Worm (Caenorhabditis elegans) whole organism, L1 larva: ENCODE measurements around the gene srw-68.
A peak's percentile ranks its signal among the peaks of the same experiment; 100 is the strongest.
"Not testable (repeated sequence)": the region's sequence is repeated elsewhere in the genome, so short reads cannot be mapped to it uniquely, and the experiment has no call there.

ENCODE experiments used
- C04F5.9 ChIP-seq: sonication (generic microtip); optimal IDR thresholded peaks from 2 replicates; lab custom pipeline; 2016; ENCODE audit warnings: missing genetic modification characterization, missing compliant biosample characterization
- C16A3.4 ChIP-seq: fragments of 150-350 bp; optimal IDR thresholded peaks from 2 replicates; lab custom pipeline; 2014; ENCODE audit warnings: missing biosample characterization, missing genetic modification characterization
- Y116A8C.19 ChIP-seq: sonication (generic microtip); optimal IDR thresholded peaks from 2 replicates; lab custom pipeline; 2016; ENCODE audit warnings: missing compliant biosample characterization, missing genetic modification characterization, borderline replicate concordance
- aly-2 ChIP-seq: fragments of 150-350 bp; optimal IDR thresholded peaks from 2 replicates; lab custom pipeline; 2014; ENCODE audit warnings: missing biosample characterization, missing genetic modification characterization
- blmp-1 ChIP-seq: fragments of 150-350 bp; optimal IDR thresholded peaks from 2 replicates; lab custom pipeline; 2014; ENCODE audit warnings: missing biosample characterization, missing genetic modification characterization
- ceh-63 ChIP-seq: fragments of 200-800 bp; sonication (Bioruptor generic); optimal IDR thresholded peaks from 2 replicates; lab custom pipeline; 2018; ENCODE audit warnings: mild to moderate bottlenecking, missing genetic modification characterization, missing compliant biosample characterization
- ceh-82 ChIP-seq, 3 experiments: fragments of 150-350 bp in 1 of 3; sonication (generic microtip) in 2 of 3; optimal IDR thresholded peaks; 2 replicates each; lab custom pipeline; 2014 to 2017; ENCODE audit warnings: missing biosample characterization in 3 of 3, missing genetic modification characterization in 3 of 3
- dpl-1 ChIP-seq, 3 experiments: fragments of 150-350 bp in 2 of 3; sonication (generic microtip) in 1 of 3; optimal IDR thresholded peaks; 2 replicates each; lab custom pipeline; 2014 to 2017; ENCODE audit warnings: missing biosample characterization in 3 of 3, missing genetic modification characterization in 3 of 3, missing genetic modification reagents in 3 of 3
- dsc-1 ChIP-seq: sonication (generic microtip); optimal IDR thresholded peaks from 2 replicates; lab custom pipeline; 2016; ENCODE audit warnings: mild to moderate bottlenecking, missing genetic modification characterization, missing compliant biosample characterization
- efl-1 ChIP-seq, 4 experiments: fragments of 150-350 bp; optimal IDR thresholded peaks in 3 of 4; peaks in 1 of 4; 1 replicate in 1 of 4; 2 replicates in 3 of 4; lab custom pipeline; 2014; ENCODE audit warnings: missing biosample characterization in 2 of 4, missing genetic modification characterization in 2 of 4, missing genetic modification reagents in 2 of 4
- elt-2 ChIP-seq: sonication (generic microtip); optimal IDR thresholded peaks from 2 replicates; lab custom pipeline; 2016; ENCODE audit warnings: missing genetic modification characterization, mild to moderate bottlenecking, inconsistent platforms, missing compliant biosample characterization, missing genetic modification reagents
- elt-3 ChIP-seq, 6 experiments: fragments of 150-350 bp in 1 of 6; sonication (generic microtip); optimal IDR thresholded peaks; 2 replicates each; lab custom pipeline; 2017 to 2018; ENCODE audit warnings: missing biosample characterization in 6 of 6, missing genetic modification characterization in 6 of 6, inconsistent platforms in 1 of 6
- ets-5 ChIP-seq: fragments of 200-800 bp; sonication (Bioruptor generic); IDR thresholded peaks from 2 replicates; pipeline ENCODE4 v1.3.6; 2022; ENCODE audit warnings: missing genetic modification characterization, missing compliant biosample characterization
- fkh-10 ChIP-seq: sonication (generic microtip); optimal IDR thresholded peaks from 2 replicates; lab custom pipeline; 2017; ENCODE audit warnings: missing biosample characterization, missing genetic modification reagents, missing genetic modification characterization
- fkh-8 ChIP-seq: sonication (generic microtip); optimal IDR thresholded peaks from 2 replicates; lab custom pipeline; 2016; ENCODE audit warnings: mild to moderate bottlenecking, missing genetic modification characterization, missing compliant biosample characterization
- grh-1 ChIP-seq: fragments of 200-800 bp; sonication (Bioruptor generic); IDR thresholded peaks from 2 replicates; pipeline ENCODE4 v1.3.6; 2022; ENCODE audit warnings: missing genetic modification reagents, missing genetic modification characterization, missing compliant biosample characterization
- lin-14 ChIP-seq: fragments of 200-800 bp; sonication (Bioruptor generic); optimal IDR thresholded peaks from 2 replicates; lab custom pipeline; 2018; ENCODE audit warnings: mild to moderate bottlenecking, missing genetic modification characterization, moderate library complexity, missing compliant biosample characterization
- lin-35 ChIP-seq, 2 experiments: fragments of 150-350 bp; optimal IDR thresholded peaks; 2 replicates each; lab custom pipeline; 2014; ENCODE audit warnings: missing biosample characterization in 2 of 2, missing genetic modification characterization in 2 of 2, missing genetic modification reagents in 2 of 2
- lsy-2 ChIP-seq, 2 experiments: fragments of 150-350 bp; optimal IDR thresholded peaks; 2 replicates each; lab custom pipeline; 2014; ENCODE audit warnings: missing biosample characterization in 2 of 2, missing genetic modification characterization in 2 of 2
- mab-9 ChIP-seq: fragments of 200-800 bp; sonication (Bioruptor generic); IDR thresholded peaks from 2 replicates; pipeline ENCODE4 v1.3.6; 2022; ENCODE audit warnings: missing genetic modification reagents, missing genetic modification characterization, missing compliant biosample characterization
- mef-2 ChIP-seq: fragments of 150-350 bp; optimal IDR thresholded peaks from 2 replicates; lab custom pipeline; 2014; ENCODE audit warnings: missing biosample characterization, missing genetic modification characterization
- nhr-19 ChIP-seq: fragments of 200-800 bp; sonication (Bioruptor generic); conservative IDR thresholded peaks from 2 replicates; pipeline ENCODE4 v1.3.6; 2022; ENCODE audit warnings: missing genetic modification characterization, missing compliant biosample characterization
- nhr-20 ChIP-seq: sonication (generic microtip); optimal IDR thresholded peaks from 2 replicates; lab custom pipeline; 2016; ENCODE audit warnings: mild to moderate bottlenecking, missing genetic modification characterization, missing compliant biosample characterization
- nhr-76 ChIP-seq: sonication (generic microtip); optimal IDR thresholded peaks from 2 replicates; lab custom pipeline; 2017; ENCODE audit warnings: missing biosample characterization, missing genetic modification characterization
- pag-3 ChIP-seq: sonication (generic microtip); optimal IDR thresholded peaks from 2 replicates; lab custom pipeline; 2017; ENCODE audit warnings: missing genetic modification characterization, mild to moderate bottlenecking, missing compliant biosample characterization, antibody characterized with exemption, borderline replicate concordance; ENCODE audit not compliant: insufficient read depth
- rnt-1 ChIP-seq: sonication (generic microtip); optimal IDR thresholded peaks from 2 replicates; lab custom pipeline; 2016; ENCODE audit warnings: mild to moderate bottlenecking, missing genetic modification characterization, moderate library complexity, missing compliant biosample characterization
- sup-37 ChIP-seq: fragments of 200-800 bp; sonication (Bioruptor generic); optimal IDR thresholded peaks from 2 replicates; lab custom pipeline; 2018; ENCODE audit warnings: mild to moderate bottlenecking, missing genetic modification characterization, missing compliant biosample characterization
- swsn-7 ChIP-seq: sonication (generic microtip); optimal IDR thresholded peaks from 2 replicates; lab custom pipeline; 2016; ENCODE audit warnings: missing genetic modification characterization, missing compliant biosample characterization
- unc-130 ChIP-seq: fragments of 150-350 bp; optimal IDR thresholded peaks from 2 replicates; lab custom pipeline; 2017; ENCODE audit warnings: missing biosample characterization, missing genetic modification characterization, inconsistent platforms
- unc-62 ChIP-seq: fragments of 150-350 bp; optimal IDR thresholded peaks from 2 replicates; lab custom pipeline; 2014; ENCODE audit warnings: missing biosample characterization, missing genetic modification reagents, missing genetic modification characterization
- unc-86 ChIP-seq: sonication (generic microtip); optimal IDR thresholded peaks from 2 replicates; lab custom pipeline; 2016; ENCODE audit warnings: missing genetic modification characterization, missing compliant biosample characterization
- unc-98 ChIP-seq: fragments of 200-800 bp; sonication (Bioruptor generic); IDR thresholded peaks from 2 replicates; pipeline ENCODE4 v1.3.6; 2022; ENCODE audit warnings: missing genetic modification characterization, missing compliant biosample characterization
- vab-15 ChIP-seq: sonication (generic microtip); optimal IDR thresholded peaks from 2 replicates; lab custom pipeline; 2017; ENCODE audit warnings: missing genotype, mild to moderate bottlenecking, missing genetic modification characterization, missing compliant biosample characterization
- zag-1 ChIP-seq: fragments of 150-350 bp; optimal IDR thresholded peaks from 2 replicates; lab custom pipeline; 2014; ENCODE audit warnings: missing biosample characterization, missing genetic modification characterization

The srw-68 gene

DNA sequence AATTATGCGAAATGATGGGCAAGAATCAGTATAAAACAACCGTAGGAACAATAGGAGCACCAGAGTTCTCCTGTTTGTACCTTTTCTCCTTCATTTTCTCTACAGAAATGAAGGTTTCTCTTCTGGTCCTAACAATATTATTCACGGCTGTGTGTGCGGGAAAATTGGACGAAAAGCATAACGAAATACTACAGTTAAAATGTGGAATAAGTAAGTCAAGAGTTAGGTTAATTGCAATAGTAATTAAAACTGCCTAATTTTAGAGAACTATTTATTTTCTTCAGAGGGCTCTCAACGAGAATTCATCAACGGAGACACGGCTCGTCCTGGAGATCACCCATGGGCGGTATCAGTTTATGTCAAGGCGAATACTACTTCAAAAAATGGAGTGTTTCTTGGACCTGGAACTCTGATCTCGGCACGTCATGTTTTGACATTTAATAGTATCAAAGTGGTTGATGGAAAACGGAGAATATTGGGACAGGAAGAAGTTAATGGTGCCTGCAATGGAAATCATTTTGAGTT, 22.9 kb upstream of the srw-68 start, which contains the start of gene try-12:
Gene try-12, plus strand, starts transcription at position 51 of the 525 bp plus-strand sequence.
- TF ChIP-seq efl-1 (optimal IDR thresholded peaks at IDR 0.05; lab: Kevin White, UChicago) (no peak), efl-1 (GFP tag; optimal IDR thresholded peaks at IDR 0.05 in 1 of 2; lab: Kevin White, UChicago) (peak in 1 of 2 experiments; percentile 58), C04F5.9 (tag; lab: Kevin White, UChicago) (no peak)

DNA sequence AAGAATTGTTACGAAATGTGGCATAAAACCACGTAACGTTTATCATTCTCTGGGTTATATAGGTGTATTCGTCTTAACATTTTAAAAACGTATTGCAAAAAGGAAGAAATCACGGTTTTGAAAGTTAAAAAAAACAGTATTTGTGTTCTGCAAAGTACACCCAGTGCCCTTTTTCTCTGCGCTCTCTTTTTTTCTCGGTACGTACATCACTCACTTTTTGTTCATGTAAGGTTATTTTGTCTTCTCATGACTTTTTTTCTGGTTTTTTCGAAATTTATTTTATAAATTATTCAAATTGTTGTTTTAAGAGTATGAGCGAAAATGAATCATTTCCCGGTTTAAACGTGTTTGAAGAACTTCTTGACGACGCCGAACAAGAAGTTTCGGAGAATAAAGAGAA, 20.5 kb upstream of the srw-68 start, which contains the start of gene F25E5.5:
Gene F25E5.5, plus strand, starts transcription at position 301 of the 400 bp plus-strand sequence.
- TF ChIP-seq blmp-1 (tag; lab: Kevin White, UChicago) (peak; percentile 17), fkh-8 (no peak), swsn-7 (tag; lab: Kevin White, UChicago) (no peak)

DNA sequence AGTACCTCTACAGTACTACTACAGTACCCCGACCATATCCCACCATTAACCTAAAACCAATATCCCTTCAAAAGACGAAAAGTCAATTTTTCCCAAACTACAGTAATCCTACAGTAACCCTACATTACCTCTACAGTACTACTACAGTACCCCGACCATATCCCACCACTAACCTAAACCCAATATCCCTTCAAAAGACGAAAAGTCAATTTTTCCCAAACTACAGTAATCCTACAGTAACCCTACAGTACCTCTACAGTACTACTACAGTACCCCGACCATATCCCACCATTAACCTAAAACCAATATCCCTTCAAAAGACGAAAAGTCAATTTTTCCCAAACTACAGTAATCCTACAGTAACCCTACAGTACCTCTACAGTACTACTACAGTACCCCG, 17.8 kb upstream of the srw-68 start, which contains the start of gene nhr-141:
Gene nhr-141, plus strand, starts transcription at position 331 of the 400 bp plus-strand sequence.
- not testable (repeated sequence) for TF ChIP-seq sup-37 (GFP tag; lab: Kevin White, UChicago); C16A3.4 (tag; lab: Kevin White, UChicago); zag-1

DNA sequence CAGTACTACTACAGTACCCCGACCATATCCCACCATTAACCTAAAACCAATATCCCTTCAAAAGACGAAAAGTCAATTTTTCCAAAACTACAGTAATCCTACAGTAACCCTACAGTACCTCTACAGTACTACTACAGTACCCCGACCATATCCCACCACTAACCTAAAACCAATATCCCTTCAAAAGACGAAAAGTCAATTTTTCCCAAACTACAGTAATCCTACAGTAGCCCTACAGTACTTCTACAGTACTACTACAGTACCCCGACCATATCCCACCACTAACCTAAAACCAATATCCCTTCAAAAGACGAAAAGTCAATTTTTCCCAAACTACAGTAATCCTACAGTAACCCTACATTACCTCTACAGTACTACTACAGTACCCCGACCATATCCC, 17.0 kb upstream of the srw-68 start:
- TF ChIP-seq unc-98 (GFP tag; lab: Robert Waterston, UW) = peak; percentile 53; the same call in 1 of the 2 replicates
- peak; percentile 75 for TF ChIP-seq mab-9
- 0 out of 2 replicates have a peak, but pooled peaks have one; percentile 52 for TF ChIP-seq ets-5 (GFP tag; lab: Robert Waterston, UW)

DNA sequence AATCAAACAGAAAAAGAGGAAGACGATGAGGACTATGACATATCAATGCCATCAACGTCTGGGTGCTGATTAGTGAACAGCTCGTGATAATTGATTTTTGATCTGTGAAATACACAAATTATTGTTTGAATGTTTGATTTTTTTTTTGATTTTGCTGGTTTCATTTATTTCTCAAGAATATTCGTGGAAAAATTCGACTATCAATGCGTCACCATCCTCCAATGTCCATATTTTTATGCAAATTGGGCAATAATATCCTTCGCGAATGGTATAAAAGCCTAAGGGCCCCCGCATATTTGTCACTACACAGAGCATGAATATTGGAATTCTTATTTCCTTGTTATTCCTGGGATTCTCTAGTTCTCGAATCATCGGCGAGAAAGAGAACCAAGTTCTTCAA, 13.3 kb upstream of the srw-68 start, which contains the start of gene try-13:
Gene try-13, plus strand, starts transcription at position 301 of the 400 bp plus-strand sequence.
- TF ChIP-seq efl-1 (optimal IDR thresholded peaks at IDR 0.05; lab: Kevin White, UChicago) (no peak), efl-1 (GFP tag; optimal IDR thresholded peaks at IDR 0.05 in 1 of 2; lab: Kevin White, UChicago) (peak in 1 of 2 experiments; percentile 36), ceh-63 (no peak), unc-130 (tag; lab: Kevin White, UChicago) (no peak), rnt-1 (tag; lab: Kevin White, UChicago) (no peak), Y116A8C.19 (no peak), unc-62 (GFP tag; lab: Kevin White, UChicago) (no peak), nhr-19 (no peak)

DNA sequence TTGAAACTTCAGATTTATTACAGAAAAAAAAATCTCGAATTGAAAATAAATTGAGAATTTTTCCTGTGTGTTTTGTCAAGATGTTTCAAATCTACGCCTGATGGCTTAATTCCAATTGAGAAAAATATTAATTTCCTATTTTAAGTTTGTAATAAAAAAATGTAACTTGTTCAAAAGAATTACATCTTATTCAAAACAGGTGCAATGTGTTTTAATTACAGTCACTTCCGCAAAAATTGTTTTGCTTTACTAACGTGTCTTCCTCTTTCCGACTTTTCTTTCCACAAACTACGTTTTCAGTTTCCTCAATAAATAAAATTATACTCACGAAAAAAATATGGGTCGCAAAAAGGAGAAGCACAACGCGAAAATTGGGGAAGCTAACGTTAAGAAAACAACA, 11.5 kb upstream of the srw-68 start, which contains the start of gene F25E5.16:
Gene F25E5.16, plus strand, starts transcription at position 301 of the 400 bp plus-strand sequence.
- TF ChIP-seq efl-1 (optimal IDR thresholded peaks at IDR 0.05; lab: Kevin White, UChicago) (no peak), efl-1 (GFP tag; optimal IDR thresholded peaks at IDR 0.05 in 1 of 2; lab: Kevin White, UChicago) (peak in 1 of 2 experiments; percentile 58), nhr-20 (no peak), lin-35 (GFP tag; optimal IDR thresholded peaks at IDR 0.05; lab: Kevin White, UChicago) (no peak), grh-1 (GFP tag; lab: Robert Waterston, UW) (no peak), elt-2 (no peak), mef-2 (tag; lab: Kevin White, UChicago) (no peak), nhr-76 (tag; lab: Kevin White, UChicago) (no peak), vab-15 (tag; lab: Kevin White, UChicago) (no peak), pag-3 (tag; lab: Kevin White, UChicago) (no peak)

DNA sequence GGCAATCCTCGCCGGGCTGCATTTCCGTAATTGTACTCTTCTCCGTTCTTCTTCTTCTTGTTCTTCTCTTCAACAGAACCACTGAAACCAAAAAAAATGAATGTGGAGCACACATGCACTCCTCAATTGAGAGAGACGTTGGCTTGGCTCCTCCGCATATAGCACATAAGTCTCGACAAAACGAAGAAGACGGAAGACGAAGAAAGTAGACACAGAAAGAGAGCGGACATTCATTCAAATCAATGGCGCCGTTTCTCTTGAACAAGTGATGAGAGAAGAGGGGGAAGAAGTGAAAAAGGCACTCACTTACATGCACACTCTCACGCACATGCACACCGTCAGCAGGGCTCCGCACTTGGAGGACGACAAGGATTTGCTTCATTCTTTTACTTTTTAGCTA, 11.0 kb upstream of the srw-68 start, which contains the start of gene F25E5.9:
Gene F25E5.9, minus strand, starts transcription at position 382 of the 400 bp plus-strand sequence.
- TF ChIP-seq unc-86 (tag; lab: Kevin White, UChicago) (peak; percentile 5), lin-14 (peak; percentile 86), efl-1 (optimal IDR thresholded peaks at IDR 0.05; lab: Kevin White, UChicago) (peak in 1 of 2 experiments; percentile 11), efl-1 (GFP tag; optimal IDR thresholded peaks at IDR 0.05 in 1 of 2; lab: Kevin White, UChicago) (no peak), elt-3 (tag; optimal IDR thresholded peaks at IDR 0.05; lab: Kevin White, UChicago) (no peak), ceh-82 (tag; optimal IDR thresholded peaks at IDR 0.05; lab: Kevin White, UChicago) (peak in 1 of 3 experiments; percentile 25), dpl-1 (GFP tag; optimal IDR thresholded peaks at IDR 0.05; lab: Kevin White, UChicago) (peak in 1 of 3 experiments; percentile 11), dsc-1 (tag; lab: Kevin White, UChicago) (peak; percentile 2), fkh-8 (peak; percentile 29), C04F5.9 (tag; lab: Kevin White, UChicago) (no peak), aly-2 (tag; lab: Kevin White, UChicago) (no peak), fkh-10 (GFP tag; lab: Kevin White, UChicago) (peak; percentile 38), lsy-2 (tag; optimal IDR thresholded peaks at IDR 0.05; lab: Kevin White, UChicago) (peak in 1 of 2 experiments; percentile 27)
